Worm (Caenorhabditis elegans) whole organism, L4/young adult: ENCODE data around the gene F09B9.5.

ENCODE experiments used
- dao-5 ChIP-seq: sonication (generic microtip); optimal IDR thresholded peaks from 2 replicates; lab custom pipeline; 2016; ENCODE audit warnings: missing genotype, missing genetic modification characterization, moderate library complexity, missing compliant biosample characterization
- him-1 ChIP-seq: sonication (generic microtip); optimal IDR thresholded peaks from 2 replicates; lab custom pipeline; 2016; ENCODE audit warnings: missing genotype, missing genetic modification reagents, missing genetic modification characterization, missing compliant biosample characterization

- TF ChIP-seq him-1 (tag; lab: Kevin White, UChicago) (no peak), dao-5 (tag; lab: Kevin White, UChicago) (no peak)
These were observed 17.5 kb downstream of the F09B9.5 start, which contains the start of gene C07A4.2 for ce11 chrX:10172004-10172584.
